Worm (Caenorhabditis elegans) whole organism, midembryonic: Measurements from ENCODE around the gene top-3.

Source experiments
- T22C8.4 ChIP-seq: fragments of 200-800 bp; sonication (Bioruptor generic); IDR thresholded peaks from 2 replicates; pipeline ENCODE4 v1.3.6; 2022; ENCODE audit warnings: missing genetic modification characterization, missing compliant biosample characterization
- cog-1 ChIP-seq: sonication (generic microtip); optimal IDR thresholded peaks from 2 replicates; lab custom pipeline; 2016; ENCODE audit warnings: missing genetic modification characterization, missing compliant biosample characterization
- flt-1 ChIP-seq: fragments of 200-800 bp; sonication (Bioruptor generic); IDR thresholded peaks from 2 replicates; pipeline ENCODE4 v1.3.6; 2022; ENCODE audit warnings: missing genetic modification characterization, missing compliant biosample characterization
- klf-2 ChIP-seq: fragments of 200-800 bp; sonication (Bioruptor generic); conservative IDR thresholded peaks from 2 replicates; pipeline ENCODE4 v1.3.6; 2022; ENCODE audit warnings: missing genetic modification reagents, missing genetic modification characterization, missing compliant biosample characterization
- med-1 ChIP-seq: sonication (generic microtip); optimal IDR thresholded peaks from 2 replicates; lab custom pipeline; 2017; ENCODE audit warnings: missing genetic modification characterization, mild to moderate bottlenecking, missing compliant biosample characterization, antibody characterized with exemption, missing genetic modification reagents; ENCODE audit not compliant: insufficient read depth
- ref-1 ChIP-seq: fragments of 200-800 bp; sonication (Bioruptor generic); conservative IDR thresholded peaks from 2 replicates; pipeline ENCODE4 v1.3.6; 2022; ENCODE audit warnings: missing genetic modification reagents, missing genetic modification characterization, missing compliant biosample characterization
- tab-1 ChIP-seq: fragments of 200-800 bp; sonication (Bioruptor generic); IDR thresholded peaks from 2 replicates; pipeline ENCODE4 v1.3.6; 2022; ENCODE audit warnings: missing genetic modification characterization, missing compliant biosample characterization
- ztf-23 ChIP-seq: fragments of 200-800 bp; sonication (Bioruptor generic); IDR thresholded peaks from 2 replicates; pipeline ENCODE4 v1.3.6; 2022; ENCODE audit warnings: missing genetic modification reagents, missing genetic modification characterization, missing compliant biosample characterization
- ztf-29 ChIP-seq: fragments of 200-800 bp; sonication (Bioruptor generic); IDR thresholded peaks from 2 replicates; pipeline ENCODE4 v1.3.6; 2022; ENCODE audit warnings: missing genetic modification reagents, missing genetic modification characterization, missing compliant biosample characterization

top-3 gene

ce11 chrIII:11948437-11948836 lies 11.5 kb downstream of the top-3 start:
- TF ChIP-seq ztf-29 (GFP tag; lab: Robert Waterston, UW): no peak
- no peak for TF ChIP-seq ztf-23
- no peak for TF ChIP-seq T22C8.4 (GFP tag; lab: Robert Waterston, UW)
- no peak for TF ChIP-seq cog-1 (tag; lab: Kevin White, UChicago)
- TF ChIP-seq klf-2 (GFP tag; lab: Robert Waterston, UW): no peak
- TF ChIP-seq ref-1: no peak
- no peak for TF ChIP-seq flt-1 (GFP tag; lab: Robert Waterston, UW)
- no peak for TF ChIP-seq tab-1 (GFP tag; lab: Robert Waterston, UW)
- no peak for TF ChIP-seq med-1 (GFP tag; lab: Kevin White, UChicago)

ce11 chrIII:11947527-11947926 lies 12.5 kb downstream of the top-3 start:
- TF ChIP-seq ztf-23 (no peak), klf-2 (GFP tag; lab: Robert Waterston, UW) (no peak), tab-1 (GFP tag; lab: Robert Waterston, UW) (no peak), T22C8.4 (GFP tag; lab: Robert Waterston, UW) (no peak), ztf-29 (GFP tag; lab: Robert Waterston, UW) (no peak), ref-1 (no peak), med-1 (GFP tag; lab: Kevin White, UChicago) (no peak), flt-1 (GFP tag; lab: Robert Waterston, UW) (no peak), cog-1 (tag; lab: Kevin White, UChicago) (no peak)

DNA sequence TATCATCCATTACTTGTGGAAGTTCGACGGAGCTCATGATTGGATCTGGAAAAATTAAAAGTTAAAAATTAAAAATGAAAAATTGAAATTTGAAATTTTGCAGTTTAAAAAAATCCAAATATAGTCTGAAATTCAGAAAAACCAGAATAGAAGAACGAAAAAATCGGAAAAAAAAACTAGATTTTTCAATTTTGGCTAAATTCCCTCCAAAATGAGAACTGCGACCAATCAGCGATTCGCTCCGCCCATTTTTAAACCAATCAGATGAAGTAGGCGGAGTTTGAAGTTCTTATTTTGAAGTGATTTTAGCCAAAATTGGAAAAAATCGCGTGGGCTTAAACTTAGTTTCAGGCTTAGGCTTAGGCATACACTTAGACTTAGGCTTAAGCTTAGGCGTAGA lies 13.0 kb downstream of the top-3 start, which contains the start of gene Y56A3A.7:
Gene Y56A3A.7, minus strand, starts transcription at position 47 of the 400 bp plus-strand sequence.
- TF ChIP-seq flt-1 (GFP tag; lab: Robert Waterston, UW): no peak
- no peak for TF ChIP-seq ztf-29 (GFP tag; lab: Robert Waterston, UW)
- TF ChIP-seq cog-1 (tag; lab: Kevin White, UChicago): no peak
- no peak for TF ChIP-seq ztf-23
- no peak for TF ChIP-seq med-1 (GFP tag; lab: Kevin White, UChicago)
- no peak for TF ChIP-seq T22C8.4 (GFP tag; lab: Robert Waterston, UW)
- TF ChIP-seq ref-1: no peak
- TF ChIP-seq klf-2 (GFP tag; lab: Robert Waterston, UW): no peak
- TF ChIP-seq tab-1 (GFP tag; lab: Robert Waterston, UW): no peak

DNA sequence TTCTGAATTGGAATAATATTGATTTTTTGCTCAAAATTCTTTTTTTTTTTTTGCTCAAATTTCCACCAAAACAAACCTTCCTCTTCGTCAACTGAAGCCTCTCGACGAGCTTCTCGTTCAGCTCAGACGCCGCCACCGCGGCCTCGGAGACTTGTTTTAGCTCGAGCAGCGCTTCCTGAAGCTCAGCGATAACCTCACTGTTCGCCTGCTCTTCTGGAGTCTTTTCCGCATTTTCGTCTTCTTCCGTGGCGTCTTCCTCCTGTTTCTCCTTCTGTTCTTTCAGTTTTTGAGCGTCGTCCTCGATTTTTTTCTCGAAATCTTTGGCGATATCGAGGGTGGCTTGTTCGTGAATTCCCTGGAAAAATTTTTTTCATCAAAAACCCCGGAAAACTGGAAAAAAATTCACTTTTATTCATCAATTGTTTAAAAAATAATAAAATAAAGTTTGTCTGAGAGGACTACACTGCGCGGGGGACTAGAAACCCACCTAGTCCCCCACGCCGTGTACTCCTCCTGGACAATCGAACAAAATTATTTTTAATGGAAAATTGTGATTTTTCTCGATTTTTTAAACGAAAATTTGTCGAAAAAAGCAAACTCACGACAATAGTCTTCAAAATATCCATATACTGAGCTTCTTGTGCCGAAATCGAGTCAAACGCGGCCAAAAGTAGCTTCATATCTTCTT lies 13.8 kb downstream of the top-3 start:
- TF ChIP-seq tab-1 (GFP tag; lab: Robert Waterston, UW): no peak
- TF ChIP-seq ref-1: no peak
- peak; percentile 10 for TF ChIP-seq cog-1 (tag; lab: Kevin White, UChicago)
- TF ChIP-seq klf-2 (GFP tag; lab: Robert Waterston, UW): peak; percentile 54; the same call in 1 of the 2 replicates
- TF ChIP-seq flt-1 (GFP tag; lab: Robert Waterston, UW): peak; percentile 76
- no peak for TF ChIP-seq med-1 (GFP tag; lab: Kevin White, UChicago)
- peak; percentile 22; the same call in 1 of the 2 replicates for TF ChIP-seq ztf-29 (GFP tag; lab: Robert Waterston, UW)
- TF ChIP-seq ztf-23: 0 out of 2 replicates have a peak, but pooled peaks have one; percentile 32
- peak; percentile 62 for TF ChIP-seq T22C8.4 (GFP tag; lab: Robert Waterston, UW)

DNA sequence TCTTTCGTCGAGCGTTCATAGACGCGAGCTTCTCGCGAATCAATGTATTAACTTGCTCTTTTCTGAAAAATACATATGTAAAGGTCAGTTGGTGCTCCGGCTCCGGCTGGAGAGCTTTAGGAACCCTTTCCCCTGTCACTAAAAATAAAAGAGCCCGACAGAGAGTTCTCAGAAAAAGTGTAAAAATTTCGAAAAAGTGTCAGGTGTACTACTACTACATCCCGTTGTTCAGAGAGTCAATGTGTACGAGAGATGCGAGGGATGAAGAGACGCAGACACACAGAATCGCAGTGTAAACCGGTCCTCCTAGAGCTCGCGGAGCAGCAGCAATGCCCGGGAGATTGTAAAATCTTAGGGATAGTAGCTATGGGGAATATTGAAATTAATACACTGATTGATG lies 17.3 kb downstream of the top-3 start:
- TF ChIP-seq flt-1 (GFP tag; lab: Robert Waterston, UW): no peak
- TF ChIP-seq cog-1 (tag; lab: Kevin White, UChicago): peak; percentile 50
- no peak for TF ChIP-seq ztf-29 (GFP tag; lab: Robert Waterston, UW)

ce11 chrIII:11938525-11938924 lies 21.5 kb downstream of the top-3 start:
- TF ChIP-seq med-1 (GFP tag; lab: Kevin White, UChicago) (no peak), ref-1 (no peak), T22C8.4 (GFP tag; lab: Robert Waterston, UW) (no peak), ztf-23 (no peak), klf-2 (GFP tag; lab: Robert Waterston, UW) (no peak), ztf-29 (GFP tag; lab: Robert Waterston, UW) (no peak), flt-1 (GFP tag; lab: Robert Waterston, UW) (no peak), cog-1 (tag; lab: Kevin White, UChicago) (no peak), tab-1 (GFP tag; lab: Robert Waterston, UW) (no peak)

ce11 chrIII:11937911-11938310 lies 22.1 kb downstream of the top-3 start:
- TF ChIP-seq T22C8.4 (GFP tag; lab: Robert Waterston, UW) (no peak), flt-1 (GFP tag; lab: Robert Waterston, UW) (no peak), klf-2 (GFP tag; lab: Robert Waterston, UW) (no peak), ztf-29 (GFP tag; lab: Robert Waterston, UW) (no peak), tab-1 (GFP tag; lab: Robert Waterston, UW) (no peak), ref-1 (no peak), med-1 (GFP tag; lab: Kevin White, UChicago) (no peak), ztf-23 (no peak), cog-1 (tag; lab: Kevin White, UChicago) (no peak)

DNA sequence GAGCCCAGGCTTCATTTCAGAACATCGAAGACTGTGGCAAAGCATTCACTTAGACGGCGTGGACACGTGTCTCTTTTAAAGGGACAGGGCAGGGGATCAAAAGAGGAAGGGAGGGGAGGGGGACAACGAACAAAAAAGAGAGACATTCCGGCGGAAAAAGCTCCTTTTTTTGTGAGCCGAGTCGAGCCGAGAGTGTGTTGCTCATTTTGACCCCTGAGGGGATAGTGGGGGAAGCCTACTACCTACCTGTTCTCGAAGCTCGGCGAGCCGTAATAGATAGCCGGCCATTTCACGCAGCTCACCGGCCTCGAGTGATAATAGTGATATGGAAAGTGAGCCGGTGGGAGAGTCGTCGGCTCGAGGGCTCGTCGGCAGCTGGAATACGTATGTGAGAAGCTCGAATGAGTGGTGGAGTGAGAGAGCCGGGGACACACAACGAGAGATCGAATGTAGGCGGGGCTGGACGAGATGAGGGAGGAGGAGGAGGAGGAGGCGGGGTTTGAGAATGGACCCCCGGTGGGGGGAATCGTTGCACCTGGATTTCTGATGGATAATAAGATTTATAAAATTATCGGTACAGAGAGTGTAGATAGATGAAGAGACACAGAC lies 23.2 kb downstream of the top-3 start:
- TF ChIP-seq tab-1 (GFP tag; lab: Robert Waterston, UW) (no peak), klf-2 (GFP tag; lab: Robert Waterston, UW) (peak; percentile 15; the same call in 1 of the 2 replicates)

- TF ChIP-seq klf-2 (GFP tag; lab: Robert Waterston, UW) (no peak), T22C8.4 (GFP tag; lab: Robert Waterston, UW) (no peak), ztf-23 (no peak), flt-1 (GFP tag; lab: Robert Waterston, UW) (peak; percentile 51; the same call in 1 of the 2 replicates)
These were observed 24.1 kb downstream of the top-3 start for ce11 chrIII:11935948-11936280.
